Worm (Caenorhabditis elegans): Measurements from ENCODE around the gene srx-42.

DNA sequence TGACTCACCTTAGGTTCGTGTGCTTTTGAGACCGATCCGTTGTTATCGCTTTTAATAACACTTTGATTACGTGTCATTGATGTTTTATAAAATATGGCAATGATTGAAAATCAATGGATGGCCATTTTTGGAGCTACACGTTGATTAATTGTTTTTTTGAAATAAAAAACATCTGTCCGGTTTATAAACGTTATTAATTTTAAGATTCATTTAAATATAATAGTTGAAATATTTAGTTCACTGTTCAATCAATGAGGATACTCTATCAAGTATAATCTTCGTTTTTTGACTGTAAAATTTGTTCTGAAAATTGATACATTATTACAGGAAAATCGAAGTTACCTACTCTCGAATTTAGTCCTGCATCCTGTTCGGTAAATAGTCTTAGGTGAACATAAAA lies 37.4 kb downstream of the srx-42 start, which contains the start of gene R10D12.10:
- no peak for TF ChIP-seq mdt-29 (GFP tag; IDR thresholded peaks at IDR 0.05)
- TF ChIP-seq hif-1 (tag; optimal IDR thresholded peaks at IDR 0.05), result no peak
- TF ChIP-seq lin-1 (GFP tag; IDR thresholded peaks at IDR 0.05), result no peak
- no peak for TF ChIP-seq ces-1 (GFP tag; optimal IDR thresholded peaks at IDR 0.05)
- no peak for TF ChIP-seq lin-38 (GFP tag; IDR thresholded peaks at IDR 0.05)
- TF ChIP-seq F49E8.2 (tag; optimal IDR thresholded peaks at IDR 0.05; ENCODE audit: borderline replicate concordance), result no peak
- TF ChIP-seq aly-2 (tag; optimal IDR thresholded peaks at IDR 0.05), result no peak
- no peak for TF ChIP-seq snpc-4 (tag; optimal IDR thresholded peaks at IDR 0.05)
- TF ChIP-seq nhr-11 (tag; optimal IDR thresholded peaks at IDR 0.05), result no peak
- no peak for TF ChIP-seq daf-12 (tag; optimal IDR thresholded peaks at IDR 0.05)
- no peak for TF ChIP-seq R02D3.7 (tag; optimal IDR thresholded peaks at IDR 0.05)
- no peak for TF ChIP-seq nhr-25 (tag; optimal IDR thresholded peaks at IDR 0.05; ENCODE audit: borderline replicate concordance, insufficient read depth)
- no peak for TF ChIP-seq zag-1 (tag; optimal IDR thresholded peaks at IDR 0.05)
